Fruit fly (Drosophila melanogaster): Measurements from ENCODE around the gene nero.

nero gene

DNA sequence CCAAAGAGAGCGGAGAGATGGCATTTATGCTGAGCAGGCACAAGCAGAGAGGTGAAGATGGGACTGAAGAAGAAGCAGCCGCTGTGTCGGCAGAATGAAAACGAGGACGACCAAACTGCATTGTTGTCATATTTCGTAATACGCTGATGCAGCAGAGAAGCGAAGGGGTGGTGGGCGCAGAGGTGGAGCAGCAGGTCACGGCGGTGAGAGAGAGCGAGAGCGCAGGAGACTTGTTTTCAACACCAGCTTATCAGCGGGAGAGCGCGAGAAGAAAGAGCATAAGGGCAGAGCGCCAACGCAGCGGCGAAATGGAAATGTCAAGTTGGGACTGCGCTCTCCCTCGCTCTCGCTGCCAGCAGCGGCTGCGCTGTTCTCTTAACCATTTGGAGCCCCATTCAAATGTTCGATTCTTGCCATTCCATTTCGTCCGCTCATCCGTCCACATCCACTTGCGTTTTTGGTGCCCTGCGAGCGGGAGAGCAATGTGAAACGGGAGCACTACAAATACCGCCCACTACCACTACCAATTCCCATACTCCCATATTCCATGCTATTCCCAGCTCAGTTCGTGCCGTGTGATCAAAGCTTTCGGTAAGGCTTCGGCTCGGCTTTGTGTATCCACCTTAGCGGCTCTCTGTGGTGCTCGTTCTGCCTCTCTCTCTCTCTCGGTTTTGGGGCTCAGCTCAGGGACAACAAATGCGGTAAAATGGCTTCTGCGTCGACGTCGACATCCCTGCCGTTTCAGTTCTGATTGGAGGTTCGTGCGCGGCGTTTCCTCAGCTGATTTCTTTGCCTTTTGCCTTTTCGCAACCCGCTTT is 33.8 kb downstream of the nero start, which contains the start of gene ttk (continued):
- TF ChIP-seq CG7745 (tag; optimal IDR thresholded peaks at IDR 0.05) (no peak), CG7786 (GFP tag; optimal IDR thresholded peaks at IDR 0.05) (no peak), so (GFP tag; IDR thresholded peaks at IDR 0.05) (0 out of 3 replicates have a peak, but pooled peaks have one; percentile 50), Bteb2 (GFP tag; optimal IDR thresholded peaks at IDR 0.05) (no peak), Hr3 (GFP tag; optimal IDR thresholded peaks at IDR 0.05) (no peak), tll (GFP tag; optimal IDR thresholded peaks at IDR 0.05) (no peak), dmrt99B (tag; optimal IDR thresholded peaks at IDR 0.05) (peak; percentile 13), Chrac-16 (GFP tag; optimal IDR thresholded peaks at IDR 0.05) (no peak), CG13894 (tag; optimal IDR thresholded peaks at IDR 0.05) (no peak), Gug (GFP tag; IDR thresholded peaks at IDR 0.05) (no peak), CG10979 (tag; optimal IDR thresholded peaks at IDR 0.05) (no peak), pros (GFP tag; optimal IDR thresholded peaks at IDR 0.05) (peak; percentile 71), CG15479 (GFP tag; optimal IDR thresholded peaks at IDR 0.05) (peak; percentile 23), sna (GFP tag; IDR thresholded peaks at IDR 0.05; ENCODE audit: partially characterized antibody) (peak; percentile 57; the same call in 1 of the 2 replicates), Med (GFP tag) (peak; percentile 72), CG11456 (GFP tag; IDR thresholded peaks at IDR 0.05) (no peak), CG11696 (GFP tag; IDR thresholded peaks at IDR 0.05) (no peak), CG12769 (tag; optimal IDR thresholded peaks at IDR 0.05) (peak; percentile 95), CG4820 (GFP tag; optimal IDR thresholded peaks at IDR 0.05) (no peak), CG17328 (GFP tag; IDR thresholded peaks at IDR 0.05) (no peak), tap (tag; optimal IDR thresholded peaks at IDR 0.05) (no peak), Sox102F (GFP tag; optimal IDR thresholded peaks at IDR 0.05) (no peak), CG17912 (GFP tag; optimal IDR thresholded peaks at IDR 0.05) (no peak), pan (optimal IDR thresholded peaks at IDR 0.05) (no peak), pan (GFP tag; optimal IDR thresholded peaks at IDR 0.05 in 1 of 2, IDR thresholded peaks at IDR 0.05 in 1 of 2) (no peak), ems (GFP tag; optimal IDR thresholded peaks at IDR 0.05) (no peak), Nf-YC (tag; optimal IDR thresholded peaks at IDR 0.05) (no peak), Mes4 (GFP tag; optimal IDR thresholded peaks at IDR 0.05) (no peak), dysf (GFP tag; IDR thresholded peaks at IDR 0.05) (no peak), Eip74EF (GFP tag; optimal IDR thresholded peaks at IDR 0.05) (peak in 1 of 2 experiments; percentile 16), gcm (GFP tag; optimal IDR thresholded peaks at IDR 0.05) (no peak), mirr (GFP tag; optimal IDR thresholded peaks at IDR 0.05) (no peak), gem (tag; optimal IDR thresholded peaks at IDR 0.05) (no peak), CG2889 (GFP tag; IDR thresholded peaks at IDR 0.05) (no peak), dan (GFP tag; IDR thresholded peaks at IDR 0.05) (no peak), CG17186 (GFP tag; optimal IDR thresholded peaks at IDR 0.05) (no peak), CG34224 (GFP tag; IDR thresholded peaks at IDR 0.05; ENCODE audit: partially characterized antibody) (peak; percentile 46; the same call in 1 of the 3 replicates), CG4328 (GFP tag; optimal IDR thresholded peaks at IDR 0.05) (peak; percentile 17), nau (GFP tag; optimal IDR thresholded peaks at IDR 0.05) (no peak), CG8924 (tag; optimal IDR thresholded peaks at IDR 0.05) (peak; percentile 6), peb (GFP tag; IDR thresholded peaks at IDR 0.05) (no peak), BEAF-32 (GFP tag; optimal IDR thresholded peaks at IDR 0.05) (no peak), H2.0 (GFP tag; IDR thresholded peaks at IDR 0.05) (no peak), Jarid2 (GFP tag; optimal IDR thresholded peaks at IDR 0.05) (peak; percentile 54), hth (optimal IDR thresholded peaks at IDR 0.05) (no peak), CG12071 (GFP tag; optimal IDR thresholded peaks at IDR 0.05) (no peak)
